Fruit fly (Drosophila melanogaster): ENCODE results near the gene Ccp84Ac.

dm6 chr3R:6708858-6709257 lies 12.8 kb upstream of the Ccp84Ac start:
- TF ChIP-seq tj (GFP tag; optimal IDR thresholded peaks at IDR 0.05): no peak
- no peak for TF ChIP-seq CG1620 (GFP tag; optimal IDR thresholded peaks at IDR 0.05)
- TF ChIP-seq CG33017 (tag; optimal IDR thresholded peaks at IDR 0.05): no peak
- no peak for TF ChIP-seq cnc (optimal IDR thresholded peaks at IDR 0.05)
- no peak for TF ChIP-seq CG5204 (GFP tag; optimal IDR thresholded peaks at IDR 0.05)
- TF ChIP-seq CG7101 (tag; optimal IDR thresholded peaks at IDR 0.05): no peak
